Fruit fly (Drosophila melanogaster) whole organism, embryonic: Measurements from ENCODE around the gene Fbw5.

ENCODE experiments used
- ATbp ChIP-seq: fragments of 200-800 bp; sonication (Bioruptor generic); optimal IDR thresholded peaks from 2 replicates; lab custom pipeline; 2017; ENCODE audit warnings: missing biosample characterization, mild to moderate bottlenecking, missing genetic modification characterization, missing genetic modification reagents
- Atf-2 ChIP-seq: fragments of 200-800 bp; sonication (Bioruptor generic); optimal IDR thresholded peaks from 2 replicates; lab custom pipeline; 2016; ENCODE audit warnings: missing biosample characterization, missing genetic modification characterization
- C15 ChIP-seq: fragments of 200-800 bp; sonication (Bioruptor generic); IDR thresholded peaks from 3 replicates; pipeline ENCODE4 v1.3.6; 2022; ENCODE audit warnings: missing biosample characterization, missing genetic modification characterization
- CG10147 ChIP-seq: fragments of 200-800 bp; sonication (Bioruptor generic); optimal IDR thresholded peaks from 2 replicates; lab custom pipeline; 2019; ENCODE audit warnings: missing biosample characterization, mild to moderate bottlenecking, missing genetic modification characterization, moderate library complexity
- CG10565 ChIP-seq: fragments of 200-800 bp; sonication (Bioruptor generic); optimal IDR thresholded peaks from 3 replicates; lab custom pipeline; 2016; ENCODE audit warnings: missing biosample characterization, mild to moderate bottlenecking, missing genetic modification characterization
- CG11398 ChIP-seq: fragments of 200-800 bp; sonication (Bioruptor generic); optimal IDR thresholded peaks from 2 replicates; lab custom pipeline; 2016; ENCODE audit warnings: missing biosample characterization, missing genetic modification characterization
- CG12155 ChIP-seq: fragments of 200-800 bp; sonication (Bioruptor generic); optimal IDR thresholded peaks from 3 replicates; lab custom pipeline; 2016; ENCODE audit warnings: missing biosample characterization, missing genetic modification characterization
- CG14014 ChIP-seq: fragments of 200-800 bp; sonication (Bioruptor generic); IDR thresholded peaks from 2 replicates; pipeline ENCODE4 v1.3.6; 2022; ENCODE audit warnings: missing biosample characterization, missing genetic modification characterization
- CG15269 ChIP-seq: fragments of 200-800 bp; sonication (Bioruptor generic); optimal IDR thresholded peaks from 2 replicates; lab custom pipeline; 2018; ENCODE audit warnings: missing biosample characterization, mild to moderate bottlenecking, missing genetic modification characterization, moderate library complexity
- CG18599 ChIP-seq: fragments of 200-800 bp; sonication (Bioruptor generic); optimal IDR thresholded peaks from 3 replicates; lab custom pipeline; 2017; ENCODE audit warnings: missing biosample characterization, missing genetic modification characterization, mild to moderate bottlenecking, moderate library complexity, missing genetic modification reagents
- CG2678 ChIP-seq: fragments of 200-800 bp; sonication (Bioruptor generic); optimal IDR thresholded peaks from 3 replicates; lab custom pipeline; 2019; ENCODE audit warnings: missing biosample characterization, mild to moderate bottlenecking, missing genetic modification characterization, moderate library complexity
- CG30020 ChIP-seq: fragments of 200-800 bp; optimal IDR thresholded peaks from 2 replicates; lab custom pipeline; 2019; ENCODE audit warnings: missing biosample characterization, mild to moderate bottlenecking, missing genetic modification characterization, moderate library complexity
- CG31388 ChIP-seq: fragments of 200-800 bp; sonication (Bioruptor generic); optimal IDR thresholded peaks from 2 replicates; lab custom pipeline; 2016; ENCODE audit warnings: missing biosample characterization, missing genetic modification characterization
- CG3407 ChIP-seq: fragments of 200-800 bp; sonication (Bioruptor generic); optimal IDR thresholded peaks from 2 replicates; lab custom pipeline; 2018; ENCODE audit warnings: missing biosample characterization, mild to moderate bottlenecking, missing genetic modification characterization
- CG4328 ChIP-seq: fragments of 200-800 bp; sonication (Bioruptor generic); optimal IDR thresholded peaks from 3 replicates; lab custom pipeline; 2017; ENCODE audit warnings: missing biosample characterization, missing genetic modification reagents, missing genetic modification characterization
- CG4424 ChIP-seq: fragments of 200-800 bp; sonication (Bioruptor generic); optimal IDR thresholded peaks from 3 replicates; lab custom pipeline; 2016; ENCODE audit warnings: missing biosample characterization, missing genetic modification characterization
- CG4854 ChIP-seq: fragments of 200-800 bp; sonication (Bioruptor generic); optimal IDR thresholded peaks from 2 replicates; lab custom pipeline; 2016; ENCODE audit warnings: missing biosample characterization, missing genetic modification characterization, inconsistent platforms
- CG7786 ChIP-seq: fragments of 200-800 bp; sonication (Bioruptor generic); optimal IDR thresholded peaks from 2 replicates; lab custom pipeline; 2016; ENCODE audit warnings: missing biosample characterization, missing genetic modification characterization
- CG9932 ChIP-seq: fragments of 200-800 bp; sonication (Bioruptor generic); IDR thresholded peaks from 2 replicates; pipeline ENCODE4 v1.3.6; 2022; ENCODE audit warnings: missing biosample characterization, missing genetic modification characterization
- Dref ChIP-seq: fragments of 200-800 bp; sonication (Bioruptor generic); IDR thresholded peaks from 2 replicates; pipeline ENCODE4 v1.3.6; 2022; ENCODE audit warnings: missing biosample characterization, missing genetic modification characterization
- Fer2 ChIP-seq: fragments of 200-800 bp; sonication (Bioruptor generic); optimal IDR thresholded peaks from 2 replicates; lab custom pipeline; 2018; ENCODE audit warnings: missing biosample characterization, mild to moderate bottlenecking, missing genetic modification characterization, moderate library complexity
- HLH4C ChIP-seq: fragments of 200-800 bp; sonication (Bioruptor generic); IDR thresholded peaks from 3 replicates; pipeline ENCODE4 v1.3.6; 2022; ENCODE audit warnings: missing biosample characterization, missing genetic modification characterization; ENCODE audit not compliant: partially characterized antibody
- HLHmδ ChIP-seq: fragments of 200-800 bp; sonication (Bioruptor generic); optimal IDR thresholded peaks from 2 replicates; lab custom pipeline; 2018; ENCODE audit warnings: missing biosample characterization, mild to moderate bottlenecking, missing genetic modification characterization, moderate library complexity
- Hr51 ChIP-seq, 2 experiments: fragments of 200-800 bp; sonication (Bioruptor generic); optimal IDR thresholded peaks; 2 replicates in 1 of 2; 3 replicates in 1 of 2; lab custom pipeline; 2016 to 2018; ENCODE audit warnings: missing biosample characterization in 2 of 2, missing genetic modification characterization in 2 of 2, mild to moderate bottlenecking in 1 of 2, moderate library complexity in 1 of 2
- MESR4 ChIP-seq: fragments of 200-800 bp; sonication (Bioruptor generic); optimal IDR thresholded peaks from 2 replicates; lab custom pipeline; 2018; ENCODE audit warnings: missing biosample characterization, mild to moderate bottlenecking, missing genetic modification characterization, moderate library complexity
- Nf-YA ChIP-seq: fragments of 200-800 bp; sonication (Bioruptor generic); IDR thresholded peaks from 2 replicates; pipeline ENCODE4 v1.3.6; 2022; ENCODE audit warnings: missing biosample characterization, missing genetic modification characterization
- Nf-YC ChIP-seq: fragments of 200-800 bp; optimal IDR thresholded peaks from 3 replicates; lab custom pipeline; 2019; ENCODE audit warnings: missing biosample characterization, mild to moderate bottlenecking, missing genetic modification characterization, moderate library complexity
- Oaz ChIP-seq: fragments of 200-800 bp; sonication (Bioruptor generic); IDR thresholded peaks from 2 replicates; pipeline ENCODE4 v1.3.6; 2022; ENCODE audit warnings: missing biosample characterization, missing genetic modification characterization
- Trl ChIP-seq, 3 experiments: fragments of >200 bp in 2 of 3; fragments of 200-800 bp in 1 of 3; sonication (Bioruptor generic) in 1 of 3; optimal IDR thresholded peaks; 2 replicates in 1 of 3; 3 replicates in 2 of 3; lab custom pipeline; 2016 to 2017; ENCODE audit warnings: missing biosample characterization in 1 of 3, missing genetic modification characterization in 1 of 3
- Usf ChIP-seq: fragments of 200-800 bp; sonication (Bioruptor generic); optimal IDR thresholded peaks from 2 replicates; lab custom pipeline; 2017; ENCODE audit warnings: missing genotype, missing biosample characterization, missing genetic modification characterization
- amos ChIP-seq: fragments of 200-800 bp; sonication (Bioruptor generic); IDR thresholded peaks from 2 replicates; pipeline ENCODE4 v1.3.6; 2022; ENCODE audit warnings: missing biosample characterization, missing genetic modification characterization; ENCODE audit not compliant: partially characterized antibody
- dmrt99B ChIP-seq: fragments of 200-800 bp; sonication (Bioruptor generic); optimal IDR thresholded peaks from 2 replicates; lab custom pipeline; 2018; ENCODE audit warnings: missing biosample characterization, mild to moderate bottlenecking, missing genetic modification characterization, moderate library complexity
- fd64A ChIP-seq: fragments of 200-800 bp; sonication (Bioruptor generic); optimal IDR thresholded peaks from 3 replicates; lab custom pipeline; 2018; ENCODE audit warnings: missing biosample characterization, mild to moderate bottlenecking, missing genetic modification characterization
- ftz-f1 ChIP-seq: fragments of 200-800 bp; sonication (Bioruptor generic); optimal IDR thresholded peaks from 2 replicates; lab custom pipeline; 2016; ENCODE audit warnings: missing biosample characterization, missing genetic modification characterization
- fu2 ChIP-seq: fragments of 200-800 bp; sonication (Bioruptor generic); optimal IDR thresholded peaks from 2 replicates; lab custom pipeline; 2016; ENCODE audit warnings: missing biosample characterization, missing genetic modification characterization
- grn ChIP-seq: fragments of 200-800 bp; sonication (Bioruptor generic); optimal IDR thresholded peaks from 3 replicates; lab custom pipeline; 2017; ENCODE audit warnings: missing biosample characterization, missing genetic modification characterization
- gro ChIP-seq: fragments of 200-800 bp; sonication (Bioruptor generic); optimal IDR thresholded peaks from 2 replicates; lab custom pipeline; 2016; ENCODE audit warnings: missing biosample characterization, missing genetic modification characterization
- gsb ChIP-seq: fragments of 200-800 bp; sonication (Bioruptor generic); IDR thresholded peaks from 2 replicates; pipeline ENCODE4 v1.3.6; 2022; ENCODE audit warnings: missing biosample characterization, missing genetic modification characterization
- gsb-n ChIP-seq: fragments of 200-800 bp; sonication (Bioruptor generic); optimal IDR thresholded peaks from 3 replicates; lab custom pipeline; 2018; ENCODE audit warnings: missing biosample characterization, mild to moderate bottlenecking, missing genetic modification characterization
- ham ChIP-seq: fragments of 200-800 bp; sonication (Bioruptor generic); IDR thresholded peaks from 2 replicates; pipeline ENCODE4 v1.3.6; 2022; ENCODE audit warnings: missing biosample characterization, missing genetic modification characterization
- kni ChIP-seq: fragments of 200-800 bp; sonication (Bioruptor generic); optimal IDR thresholded peaks from 3 replicates; lab custom pipeline; 2017; ENCODE audit warnings: mild to moderate bottlenecking, missing biosample characterization, missing genetic modification reagents, missing genetic modification characterization
- mam ChIP-seq: fragments of 200-800 bp; sonication (Bioruptor generic); optimal IDR thresholded peaks from 3 replicates; lab custom pipeline; 2016; ENCODE audit warnings: missing biosample characterization, missing genetic modification characterization
- peb ChIP-seq: fragments of 200-800 bp; sonication (Bioruptor generic); IDR thresholded peaks from 2 replicates; pipeline ENCODE4 v1.3.6; 2022; ENCODE audit warnings: missing biosample characterization, missing genetic modification characterization
- pnt ChIP-seq: fragments of 200-800 bp; sonication (Bioruptor generic); optimal IDR thresholded peaks from 3 replicates; lab custom pipeline; 2016; ENCODE audit warnings: missing biosample characterization, missing genetic modification characterization
- schlank ChIP-seq: fragments of 200-800 bp; sonication (Bioruptor generic); optimal IDR thresholded peaks from 2 replicates; lab custom pipeline; 2018; ENCODE audit warnings: missing biosample characterization, mild to moderate bottlenecking, missing genetic modification characterization
- toy ChIP-seq: fragments of 200-800 bp; sonication (Bioruptor generic); IDR thresholded peaks from 2 replicates; pipeline ENCODE4 v1.3.6; 2022; ENCODE audit warnings: missing biosample characterization, missing genetic modification characterization
- ttk ChIP-seq: fragments of 200-800 bp; sonication (Bioruptor generic); IDR thresholded peaks from 2 replicates; pipeline ENCODE4 v2.1.2; 2022; ENCODE audit warnings: missing biosample characterization, missing genetic modification characterization
- wek ChIP-seq: fragments of 200-800 bp; sonication (Bioruptor generic); optimal IDR thresholded peaks from 3 replicates; lab custom pipeline; 2018; ENCODE audit warnings: missing biosample characterization, mild to moderate bottlenecking, missing genetic modification characterization, moderate library complexity
- z ChIP-seq: fragments of 200-800 bp; sonication (Bioruptor generic); IDR thresholded peaks from 3 replicates; pipeline ENCODE4 v1.3.6; 2022; ENCODE audit warnings: missing biosample characterization, missing genetic modification characterization

The Fbw5 gene

dm6 chr2L:6062382-6063082 lies 3.2 kb downstream of the Fbw5 start, which contains the start of the genes ND-51 and CG13994 (continued):
- TF ChIP-seq CG15269 (tag; lab: Kevin White, UChicago) = peak; percentile 83
- TF ChIP-seq CG11398 (GFP tag; lab: Kevin White, UChicago) = peak; percentile 75
- peak; percentile 81 for TF ChIP-seq CG12155 (GFP tag; lab: Kevin White, UChicago)
- 0 out of 2 replicates have a peak, but pooled peaks have one; percentile 45 for TF ChIP-seq Nf-YA (GFP tag; lab: Robert Waterston, UW)
- TF ChIP-seq Dref (GFP tag; lab: Robert Waterston, UW) = peak; percentile 41
- TF ChIP-seq fd64A = no peak
- peak; percentile 97 for TF ChIP-seq CG30020 (tag; lab: Kevin White, UChicago)
- TF ChIP-seq CG3407 (GFP tag; lab: Kevin White, UChicago) = peak; percentile 39
- no peak for TF ChIP-seq amos
- TF ChIP-seq CG10565 = peak; percentile 20
- TF ChIP-seq z (GFP tag; lab: Robert Waterston, UW) = no peak
- TF ChIP-seq ftz-f1 (GFP tag; lab: Kevin White, UChicago) = peak; percentile 35
- peak; percentile 82 for TF ChIP-seq Fer2 (tag; lab: Kevin White, UChicago)
- TF ChIP-seq CG31388 (GFP tag; lab: Kevin White, UChicago) = peak; percentile 53
- peak; percentile 73 for TF ChIP-seq CG7786 (GFP tag; lab: Kevin White, UChicago)
- TF ChIP-seq dmrt99B (tag; lab: Kevin White, UChicago) = no peak
- TF ChIP-seq C15 (GFP tag; lab: Robert Waterston, UW) = peak; percentile 68; the same call in 1 of the 3 replicates
- TF ChIP-seq Nf-YC (tag; lab: Kevin White, UChicago) = peak; percentile 77
- no peak for TF ChIP-seq HLH4C (GFP tag; lab: Robert Waterston, UW)
- peak; percentile 93 for TF ChIP-seq mam (GFP tag; lab: Kevin White, UChicago)
- peak; percentile 48 for TF ChIP-seq MESR4 (GFP tag; lab: Kevin White, UChicago)
- peak; percentile 54 for TF ChIP-seq Usf
- TF ChIP-seq peb = peak; percentile 63
- TF ChIP-seq Hr51 (GFP tag; optimal IDR thresholded peaks at IDR 0.05; lab: Kevin White, UChicago) = peak; percentile 85
- TF ChIP-seq CG10147 (GFP tag; lab: Kevin White, UChicago) = peak; percentile 77
- no peak for TF ChIP-seq HLHmδ (GFP tag; lab: Kevin White, UChicago)
- TF ChIP-seq pnt (GFP tag; lab: Kevin White, UChicago) = peak; percentile 87
- TF ChIP-seq toy (GFP tag; lab: Robert Waterston, UW) = peak; percentile 45; the same call in 1 of the 2 replicates
- TF ChIP-seq Trl (optimal IDR thresholded peaks at IDR 0.05; lab: Kevin White, UChicago) = no peak
- TF ChIP-seq Trl (GFP tag; optimal IDR thresholded peaks at IDR 0.05; lab: Kevin White, UChicago) = peak; percentile 89
- TF ChIP-seq CG4424 = peak; percentile 71
- peak; percentile 95 for TF ChIP-seq wek (GFP tag; lab: Kevin White, UChicago)
- peak; percentile 81 for TF ChIP-seq CG14014 (GFP tag; lab: Robert Waterston, UW)
- peak; percentile 83 for TF ChIP-seq CG4854 (GFP tag; lab: Kevin White, UChicago)
- TF ChIP-seq CG2678 = peak; percentile 83
- no peak for TF ChIP-seq grn
- peak; percentile 78 for TF ChIP-seq CG4328 (GFP tag; lab: Kevin White, UChicago)
- TF ChIP-seq CG9932 (GFP tag; lab: Robert Waterston, UW) = peak; percentile 89
- TF ChIP-seq ttk = peak; percentile 78
- peak; percentile 86 for TF ChIP-seq CG18599 (GFP tag; lab: Kevin White, UChicago)
- TF ChIP-seq fu2 = peak; percentile 83
- no peak for TF ChIP-seq ATbp (GFP tag; lab: Kevin White, UChicago)
- TF ChIP-seq ham (GFP tag; lab: Robert Waterston, UW) = no peak
- no peak for TF ChIP-seq gsb-n (tag; lab: Kevin White, UChicago)
- TF ChIP-seq gro (GFP tag; lab: Kevin White, UChicago) = peak; percentile 87
- peak; percentile 70 for TF ChIP-seq Oaz (GFP tag; lab: Robert Waterston, UW)
- TF ChIP-seq schlank (tag; lab: Kevin White, UChicago) = peak; percentile 52
- peak; percentile 75 for TF ChIP-seq kni (GFP tag; lab: Kevin White, UChicago)
- peak; percentile 50; the same call in 1 of the 2 replicates for TF ChIP-seq gsb (GFP tag; lab: Robert Waterston, UW)
- TF ChIP-seq Atf-2 (GFP tag; lab: Kevin White, UChicago) = peak; percentile 85
